Fruit fly (Drosophila melanogaster) whole organism, prepupa: ENCODE data around the gene Polr3G.

ENCODE experiments used
- CG10631 ChIP-seq: fragments of 200-800 bp; sonication (Bioruptor generic); optimal IDR thresholded peaks from 2 replicates; lab custom pipeline; 2016; ENCODE audit warnings: missing biosample characterization, missing genetic modification characterization
- CG10669 ChIP-seq: fragments of 200-800 bp; sonication (Bioruptor generic); optimal IDR thresholded peaks from 3 replicates; lab custom pipeline; 2018; ENCODE audit warnings: missing biosample characterization, mild to moderate bottlenecking, missing genetic modification characterization, moderate library complexity
- CG11294 ChIP-seq: fragments of 200-800 bp; sonication (Bioruptor generic); IDR thresholded peaks from 2 replicates; pipeline ENCODE4 v1.3.6; 2022; ENCODE audit warnings: missing biosample characterization, missing genetic modification characterization
- CG11762 ChIP-seq: fragments of 200-800 bp; sonication (Bioruptor generic); optimal IDR thresholded peaks from 3 replicates; lab custom pipeline; 2016; ENCODE audit warnings: missing biosample characterization, missing genetic modification characterization; ENCODE audit not compliant: insufficient read depth
- CG11902 ChIP-seq: fragments of 200-800 bp; sonication (Bioruptor generic); optimal IDR thresholded peaks from 3 replicates; lab custom pipeline; 2016; ENCODE audit warnings: missing biosample characterization, missing genetic modification characterization
- CG15336 ChIP-seq: fragments of 200-800 bp; sonication (Bioruptor generic); IDR thresholded peaks from 2 replicates; pipeline ENCODE4 v1.3.6; 2022; ENCODE audit warnings: missing biosample characterization, missing genetic modification characterization
- CG16779 ChIP-seq: fragments of 200-800 bp; sonication (Bioruptor generic); optimal IDR thresholded peaks from 3 replicates; lab custom pipeline; 2017; ENCODE audit warnings: missing biosample characterization, mild to moderate bottlenecking, missing genetic modification characterization
- CG3032 ChIP-seq: fragments of 200-800 bp; optimal IDR thresholded peaks from 2 replicates; lab custom pipeline; 2019; ENCODE audit warnings: missing biosample characterization, mild to moderate bottlenecking, missing genetic modification characterization, moderate library complexity
- CG31627 ChIP-seq: fragments of 200-800 bp; sonication (Bioruptor generic); optimal IDR thresholded peaks from 3 replicates; lab custom pipeline; 2016; ENCODE audit warnings: missing biosample characterization, missing genetic modification characterization
- CG34406 ChIP-seq: fragments of 200-800 bp; sonication (Bioruptor generic); optimal IDR thresholded peaks from 3 replicates; lab custom pipeline; 2016; ENCODE audit warnings: missing biosample characterization, missing genetic modification characterization
- CG3919 ChIP-seq: fragments of 200-800 bp; sonication (Bioruptor generic); optimal IDR thresholded peaks from 3 replicates; lab custom pipeline; 2016; ENCODE audit warnings: missing biosample characterization, missing genetic modification characterization
- CG6276 ChIP-seq: fragments of 200-800 bp; sonication (Bioruptor generic); optimal IDR thresholded peaks from 2 replicates; lab custom pipeline; 2017; ENCODE audit warnings: missing biosample characterization, mild to moderate bottlenecking, missing genetic modification characterization
- CG6792 ChIP-seq: fragments of 200-800 bp; sonication (Bioruptor generic); optimal IDR thresholded peaks from 3 replicates; lab custom pipeline; 2016; ENCODE audit warnings: missing biosample characterization, missing genetic modification characterization
- CG6808 ChIP-seq: fragments of 200-800 bp; sonication (Bioruptor generic); optimal IDR thresholded peaks from 3 replicates; lab custom pipeline; 2017; ENCODE audit warnings: missing biosample characterization, missing genetic modification characterization, mild to moderate bottlenecking, moderate library complexity, missing genetic modification reagents
- CG7368 ChIP-seq: fragments of 200-800 bp; sonication (Bioruptor generic); optimal IDR thresholded peaks from 3 replicates; lab custom pipeline; 2016; ENCODE audit warnings: missing biosample characterization, missing genetic modification characterization
- CG8319 ChIP-seq: fragments of 200-800 bp; sonication (Bioruptor generic); optimal IDR thresholded peaks from 3 replicates; lab custom pipeline; 2016; ENCODE audit warnings: missing biosample characterization, missing genetic modification characterization
- CG8632 ChIP-seq: fragments of 200-800 bp; sonication (Bioruptor generic); optimal IDR thresholded peaks from 3 replicates; lab custom pipeline; 2016; ENCODE audit warnings: missing biosample characterization, missing genetic modification characterization
- CG9139 ChIP-seq: fragments of 200-800 bp; sonication (Bioruptor generic); optimal IDR thresholded peaks from 3 replicates; lab custom pipeline; 2017; ENCODE audit warnings: missing biosample characterization, mild to moderate bottlenecking, missing genetic modification characterization
- Eip78C ChIP-seq: fragments of 200-800 bp; sonication (Bioruptor generic); peaks from one replicate; lab custom pipeline; 2016; ENCODE audit warnings: missing biosample characterization, missing genetic modification characterization
- Ets21C ChIP-seq: fragments of 200-800 bp; sonication (Bioruptor generic); optimal IDR thresholded peaks from 3 replicates; lab custom pipeline; 2016; ENCODE audit warnings: missing biosample characterization, missing genetic modification characterization
- Gug ChIP-seq: fragments of 200-800 bp; sonication (Bioruptor generic); IDR thresholded peaks from 2 replicates; pipeline ENCODE4 v1.3.6; 2022; ENCODE audit warnings: missing biosample characterization, missing genetic modification characterization
- Hr38 ChIP-seq: sonication (Bioruptor generic); optimal IDR thresholded peaks from 2 replicates; lab custom pipeline; 2016; ENCODE audit warnings: missing biosample characterization, missing genetic modification characterization
- OdsH ChIP-seq: fragments of 200-800 bp; sonication (Bioruptor generic); optimal IDR thresholded peaks from 3 replicates; lab custom pipeline; 2016; ENCODE audit warnings: missing biosample characterization, missing genetic modification characterization
- achi ChIP-seq: fragments of 200-800 bp; sonication (Bioruptor generic); optimal IDR thresholded peaks from 3 replicates; lab custom pipeline; 2016; ENCODE audit warnings: missing biosample characterization, missing genetic modification characterization
- acj6 ChIP-seq: fragments of 200-800 bp; sonication (Bioruptor generic); optimal IDR thresholded peaks from 3 replicates; lab custom pipeline; 2016; ENCODE audit warnings: missing biosample characterization, missing genetic modification characterization
- cyc ChIP-seq: fragments of 200-800 bp; sonication (Bioruptor generic); optimal IDR thresholded peaks from 3 replicates; lab custom pipeline; 2016; ENCODE audit warnings: missing biosample characterization, missing genetic modification characterization
- dac ChIP-seq: fragments of 200-800 bp; sonication (Bioruptor generic); optimal IDR thresholded peaks from 2 replicates; lab custom pipeline; 2017; ENCODE audit warnings: missing biosample characterization, mild to moderate bottlenecking, missing genetic modification characterization
- dsx ChIP-seq: fragments of 200-800 bp; optimal IDR thresholded peaks from 3 replicates; lab custom pipeline; 2019; ENCODE audit warnings: missing biosample characterization, mild to moderate bottlenecking, missing genetic modification characterization, moderate library complexity; ENCODE audit not compliant: poor library complexity, severe bottlenecking
- esn ChIP-seq: fragments of 200-800 bp; sonication (Bioruptor generic); optimal IDR thresholded peaks from 2 replicates; lab custom pipeline; 2016; ENCODE audit warnings: missing biosample characterization, mild to moderate bottlenecking, missing genetic modification characterization, moderate library complexity
- fkh ChIP-seq: fragments of 200-800 bp; sonication (Bioruptor generic); optimal IDR thresholded peaks from 3 replicates; lab custom pipeline; 2017; ENCODE audit warnings: missing biosample characterization, mild to moderate bottlenecking, missing genetic modification characterization, moderate library complexity
- pdm3 ChIP-seq: fragments of 200-800 bp; sonication (Bioruptor generic); optimal IDR thresholded peaks from 3 replicates; lab custom pipeline; 2016; ENCODE audit warnings: missing biosample characterization, missing genetic modification characterization
- salr ChIP-seq, 2 experiments: fragments of 200-800 bp; sonication (Bioruptor generic); optimal IDR thresholded peaks; 3 replicates each; lab custom pipeline; 2016 to 2018; ENCODE audit warnings: missing biosample characterization in 2 of 2, missing genetic modification characterization in 2 of 2, mild to moderate bottlenecking in 1 of 2
- ss ChIP-seq, 2 experiments: fragments of 200-800 bp; sonication (Bioruptor generic); optimal IDR thresholded peaks; 2 replicates in 1 of 2; 3 replicates in 1 of 2; lab custom pipeline; 2017 to 2018; ENCODE audit warnings: mild to moderate bottlenecking in 2 of 2, missing biosample characterization in 2 of 2, missing genetic modification characterization in 2 of 2, moderate library complexity in 1 of 2
- svp ChIP-seq: fragments of 200-800 bp; sonication (Bioruptor generic); peaks from one replicate; lab custom pipeline; 2016; ENCODE audit warnings: missing biosample characterization, missing genetic modification characterization

The Polr3G gene

DNA sequence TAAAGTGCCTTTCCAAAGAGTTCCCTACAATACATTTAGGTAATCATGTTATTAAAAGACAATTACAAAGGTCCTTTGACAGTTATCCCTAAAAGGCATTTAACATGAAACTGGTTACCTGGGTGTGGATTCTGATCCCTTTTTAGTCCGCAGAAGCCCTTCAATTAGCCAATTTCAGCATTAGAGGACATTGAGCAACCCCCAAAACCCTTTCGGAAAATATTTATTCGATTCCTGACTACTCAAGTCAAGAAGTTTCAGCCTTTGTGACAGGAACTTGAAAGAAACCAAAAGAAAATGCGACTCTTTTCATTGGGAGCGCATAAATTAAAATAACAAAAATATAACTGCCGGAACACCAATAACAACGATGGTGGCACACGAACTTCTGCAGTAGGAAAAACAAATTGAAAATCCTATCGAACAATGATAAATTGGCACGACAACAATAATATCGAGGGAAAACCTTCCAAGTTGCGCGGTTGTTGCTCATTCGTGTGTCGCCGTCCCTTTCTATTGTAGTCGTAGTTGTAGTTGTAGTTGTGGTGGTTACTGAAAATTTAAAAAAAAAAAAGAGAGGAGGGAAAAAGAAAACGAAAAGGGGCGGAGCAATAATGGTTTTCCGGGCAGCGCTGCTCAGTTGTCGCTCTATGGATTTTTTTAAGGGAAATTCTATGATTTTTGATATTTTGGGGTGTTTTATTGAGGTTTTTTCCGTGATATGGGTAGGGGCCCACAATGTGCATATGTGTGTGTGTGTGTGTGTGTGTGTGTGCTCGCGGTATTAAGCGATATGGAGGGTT is 18.9 kb upstream of the Polr3G start:
- TF ChIP-seq pdm3 (no peak), svp (GFP tag; lab: Kevin White, UChicago) (no peak), achi (GFP tag; lab: Kevin White, UChicago) (no peak), CG9139 (no peak), Ets21C (GFP tag; lab: Kevin White, UChicago) (no peak), CG3919 (GFP tag; lab: Kevin White, UChicago) (no peak), CG31627 (no peak), CG16779 (tag; lab: Kevin White, UChicago) (no peak), CG11762 (GFP tag; lab: Kevin White, UChicago) (no peak), CG8319 (GFP tag; lab: Kevin White, UChicago) (no peak), CG6276 (GFP tag; lab: Kevin White, UChicago) (no peak), esn (GFP tag; lab: Kevin White, UChicago) (no peak), acj6 (GFP tag; lab: Kevin White, UChicago) (no peak), OdsH (GFP tag; lab: Kevin White, UChicago) (no peak), dsx (GFP tag; lab: Kevin White, UChicago) (no peak), Hr38 (GFP tag; lab: Kevin White, UChicago) (no peak), dac (GFP tag; lab: Kevin White, UChicago) (no peak), salr (GFP tag; optimal IDR thresholded peaks at IDR 0.05; lab: Kevin White, UChicago) (no peak), CG34406 (GFP tag; lab: Kevin White, UChicago) (no peak), CG11902 (GFP tag; lab: Kevin White, UChicago) (no peak)
- TF ChIP-seq, all 60 proteins: peak for 0

DNA sequence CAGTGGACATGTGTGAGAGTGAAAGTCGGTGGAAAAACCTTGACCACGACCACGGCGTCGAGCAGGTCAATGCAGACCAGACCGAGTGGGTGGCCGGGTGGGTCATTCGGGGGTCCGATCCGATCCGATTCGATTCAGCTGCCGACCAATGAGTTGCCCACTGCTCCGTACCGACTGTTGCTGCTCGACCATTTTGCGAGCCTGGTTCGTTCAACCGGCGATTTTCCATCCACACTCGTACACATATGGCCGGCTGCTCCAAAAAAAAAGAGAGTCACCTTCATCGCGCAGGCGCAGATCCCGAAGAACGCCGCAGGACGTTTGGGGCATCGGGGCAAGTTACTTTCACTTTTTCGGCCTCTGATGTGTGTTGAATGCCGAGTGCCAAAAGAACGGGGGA is 17.6 kb upstream of the Polr3G start:
- TF ChIP-seq Eip78C (GFP tag; lab: Kevin White, UChicago) (no peak), CG6276 (GFP tag; lab: Kevin White, UChicago) (no peak), cyc (no peak), CG8632 (GFP tag; lab: Kevin White, UChicago) (no peak), fkh (GFP tag; lab: Kevin White, UChicago) (no peak), CG7368 (no peak), CG11294 (GFP tag; lab: Robert Waterston, UW) (no peak), CG10669 (no peak), CG15336 (GFP tag; lab: Robert Waterston, UW) (no peak), pdm3 (no peak), CG6792 (GFP tag; lab: Kevin White, UChicago) (no peak), ss (GFP tag; optimal IDR thresholded peaks at IDR 0.05; lab: Kevin White, UChicago) (no peak)

DNA sequence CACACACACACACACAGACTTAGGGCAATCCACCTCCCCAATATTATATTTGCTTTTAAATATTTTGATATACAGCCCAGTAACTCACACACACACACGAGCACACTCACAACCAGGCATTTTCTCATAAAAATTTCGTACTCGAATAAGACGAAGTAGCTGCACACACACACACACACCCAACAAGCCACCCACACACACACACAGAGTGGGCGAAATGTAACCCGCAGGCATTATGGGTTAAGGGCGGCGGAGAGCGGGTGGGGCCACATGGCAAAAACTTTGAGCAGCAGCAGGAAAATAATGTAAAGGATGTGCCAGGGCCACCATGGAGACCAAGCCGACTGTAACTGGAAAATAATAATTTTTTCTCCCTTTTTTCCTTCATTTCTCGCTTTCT is 14.7 kb upstream of the Polr3G start:
- TF ChIP-seq acj6 (GFP tag; lab: Kevin White, UChicago) (no peak), pdm3 (no peak), CG3032 (tag; lab: Kevin White, UChicago) (no peak), Gug (GFP tag; lab: Robert Waterston, UW) (no peak), CG11762 (GFP tag; lab: Kevin White, UChicago) (no peak), CG6808 (no peak), dsx (GFP tag; lab: Kevin White, UChicago) (no peak), svp (GFP tag; lab: Kevin White, UChicago) (no peak), CG10631 (GFP tag; lab: Kevin White, UChicago) (no peak), CG6276 (GFP tag; lab: Kevin White, UChicago) (no peak), cyc (no peak), CG9139 (no peak), Hr38 (GFP tag; lab: Kevin White, UChicago) (no peak), CG15336 (GFP tag; lab: Robert Waterston, UW) (no peak), salr (GFP tag; optimal IDR thresholded peaks at IDR 0.05; lab: Kevin White, UChicago) (no peak)
